Fruit fly (Drosophila melanogaster): Measurements from ENCODE around the gene GATAd.

The GATAd gene

dm6 chr2L:10362408-10363067, 29.0 kb downstream of the GATAd start, which contains the start of the genes Cand1 and pim (continued):
- TF ChIP-seq lola (GFP tag; optimal IDR thresholded peaks at IDR 0.05) (peak in 1 of 3 experiments; percentile 19), CG7271 (tag; optimal IDR thresholded peaks at IDR 0.05) (no peak), Spps (tag; optimal IDR thresholded peaks at IDR 0.05) (no peak), ara (GFP tag; IDR thresholded peaks at IDR 0.05) (no peak), CHES-1-like (GFP tag; optimal IDR thresholded peaks at IDR 0.05) (no peak), CG1602 (GFP tag; optimal IDR thresholded peaks at IDR 0.05) (no peak), ato (GFP tag; IDR thresholded peaks at IDR 0.05; ENCODE audit: partially characterized antibody) (no peak), Camta (GFP tag; optimal IDR thresholded peaks at IDR 0.05) (no peak), CG6272 (GFP tag; IDR thresholded peaks at IDR 0.05) (no peak), otp (GFP tag; IDR thresholded peaks at IDR 0.05) (no peak), Oaz (GFP tag; IDR thresholded peaks at IDR 0.05) (no peak), Dll (GFP tag; IDR thresholded peaks at IDR 0.05; ENCODE audit: partially characterized antibody) (peak; percentile 76), tin (GFP tag; optimal IDR thresholded peaks at IDR 0.05) (no peak), kah (GFP tag; optimal IDR thresholded peaks at IDR 0.05) (no peak), CG10462 (GFP tag; optimal IDR thresholded peaks at IDR 0.05) (no peak), en (GFP tag; optimal IDR thresholded peaks at IDR 0.05) (no peak), kay (GFP tag; optimal IDR thresholded peaks at IDR 0.05) (no peak), CG11696 (GFP tag; IDR thresholded peaks at IDR 0.05) (no peak), Optix (GFP tag; IDR thresholded peaks at IDR 0.05) (no peak), ab (GFP tag; optimal IDR thresholded peaks at IDR 0.05) (no peak), ssp (GFP tag; IDR thresholded peaks at IDR 0.05) (peak; percentile 29; the same call in 1 of the 2 replicates), az2 (GFP tag; optimal IDR thresholded peaks at IDR 0.05) (no peak), fd102C (GFP tag; optimal IDR thresholded peaks at IDR 0.05) (no peak), E2f1 (GFP tag; IDR thresholded peaks at IDR 0.05) (no peak), Bdp1 (GFP tag; optimal IDR thresholded peaks at IDR 0.05) (no peak), ttk (GFP tag; IDR thresholded peaks at IDR 0.05) (no peak), sna (GFP tag; IDR thresholded peaks at IDR 0.05; ENCODE audit: partially characterized antibody) (no peak), bigmax (GFP tag; optimal IDR thresholded peaks at IDR 0.05) (no peak), btn (GFP tag; optimal IDR thresholded peaks at IDR 0.05) (no peak), CG11398 (GFP tag; optimal IDR thresholded peaks at IDR 0.05) (no peak), CG10654 (GFP tag; optimal IDR thresholded peaks at IDR 0.05) (no peak), Poxn (GFP tag; IDR thresholded peaks at IDR 0.05) (no peak), NFAT (GFP tag; IDR thresholded peaks at IDR 0.05) (no peak), prd (optimal IDR thresholded peaks at IDR 0.05) (no peak), prd (GFP tag; IDR thresholded peaks at IDR 0.05) (no peak), Tbp (GFP tag; optimal IDR thresholded peaks at IDR 0.05) (no peak), D19B (GFP tag; optimal IDR thresholded peaks at IDR 0.05) (no peak), CG17359 (tag; optimal IDR thresholded peaks at IDR 0.05) (no peak), gt (GFP tag; IDR thresholded peaks at IDR 0.05) (no peak), CG2199 (GFP tag; IDR thresholded peaks at IDR 0.05) (no peak), fd3F (GFP tag; optimal IDR thresholded peaks at IDR 0.05) (no peak), cato (GFP tag; optimal IDR thresholded peaks at IDR 0.05; ENCODE audit: borderline replicate concordance) (no peak), CG11723 (GFP tag; optimal IDR thresholded peaks at IDR 0.05) (no peak), cwo (GFP tag; optimal IDR thresholded peaks at IDR 0.05) (no peak), toy (GFP tag; IDR thresholded peaks at IDR 0.05) (no peak), aop (GFP tag; IDR thresholded peaks at IDR 0.05) (no peak), E2f2 (GFP tag; IDR thresholded peaks at IDR 0.05) (peak; percentile 83), eyg (GFP tag; optimal IDR thresholded peaks at IDR 0.05) (no peak), Mrtf (GFP tag; IDR thresholded peaks at IDR 0.05) (no peak), CG6765 (GFP tag; optimal IDR thresholded peaks at IDR 0.05) (no peak), Deaf1 (tag; optimal IDR thresholded peaks at IDR 0.05) (no peak), Usf (GFP tag; optimal IDR thresholded peaks at IDR 0.05) (no peak)

Measured in whole organism, embryonic.